Worm (Caenorhabditis elegans) whole organism, L1 larva: ENCODE results near the gene K12H6.2.

ENCODE experiments used
- ceh-88 ChIP-seq: fragments of 200-800 bp; sonication (Bioruptor generic); IDR thresholded peaks from 2 replicates; pipeline ENCODE4 v1.3.6; 2022; ENCODE audit warnings: missing genetic modification characterization, missing compliant biosample characterization
- egl-13 ChIP-seq: sonication (generic microtip); optimal IDR thresholded peaks from 2 replicates; lab custom pipeline; 2016; ENCODE audit warnings: missing genotype, missing genetic modification reagents, missing genetic modification characterization, missing compliant biosample characterization
- lir-3 ChIP-seq: sonication (generic microtip); optimal IDR thresholded peaks from 2 replicates; lab custom pipeline; 2016; ENCODE audit warnings: mild to moderate bottlenecking, missing genetic modification characterization, moderate library complexity, missing compliant biosample characterization; ENCODE audit not compliant: poor library complexity
- mep-1 ChIP-seq: fragments of 150-350 bp; optimal IDR thresholded peaks from 2 replicates; lab custom pipeline; 2014; ENCODE audit warnings: missing biosample characterization, missing genetic modification characterization
- nhr-237 ChIP-seq: fragments of 150-350 bp; optimal IDR thresholded peaks from 2 replicates; lab custom pipeline; 2014; ENCODE audit warnings: missing biosample characterization, missing genetic modification characterization
- nhr-28 ChIP-seq: fragments of 150-350 bp; optimal IDR thresholded peaks from 2 replicates; lab custom pipeline; 2014; ENCODE audit warnings: missing biosample characterization, missing genetic modification characterization
- nhr-77 ChIP-seq: fragments of 150-350 bp; optimal IDR thresholded peaks from 2 replicates; lab custom pipeline; 2014; ENCODE audit warnings: missing biosample characterization, missing genetic modification characterization
- unc-130 ChIP-seq: fragments of 150-350 bp; optimal IDR thresholded peaks from 2 replicates; lab custom pipeline; 2017; ENCODE audit warnings: missing biosample characterization, missing genetic modification characterization, inconsistent platforms
- unc-62 ChIP-seq: fragments of 150-350 bp; optimal IDR thresholded peaks from 2 replicates; lab custom pipeline; 2014; ENCODE audit warnings: missing biosample characterization, missing genetic modification reagents, missing genetic modification characterization
- vab-15 ChIP-seq: sonication (generic microtip); optimal IDR thresholded peaks from 2 replicates; lab custom pipeline; 2017; ENCODE audit warnings: missing genotype, mild to moderate bottlenecking, missing genetic modification characterization, missing compliant biosample characterization

DNA sequence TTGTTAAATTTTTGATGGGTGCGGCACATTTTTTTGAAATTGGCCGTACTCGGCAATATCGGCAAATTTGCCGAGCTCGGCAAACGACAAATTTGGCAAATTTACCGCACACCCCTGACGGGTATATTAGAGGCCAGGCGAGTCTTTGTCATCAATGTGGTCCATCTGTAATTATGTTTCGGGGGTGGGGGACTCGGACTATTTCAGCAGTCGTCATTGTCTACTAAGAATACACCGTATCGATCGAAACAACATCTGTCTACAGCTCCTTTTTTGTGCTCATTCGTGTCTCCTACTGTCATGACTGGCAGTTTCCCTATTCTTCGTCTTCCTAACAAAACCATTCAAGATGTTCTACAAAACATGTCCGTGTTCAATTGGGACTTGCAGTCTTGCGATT is 49.0 kb downstream of the K12H6.2 start, which contains the start of gene F08D12.15:
- TF ChIP-seq nhr-28 (tag; lab: Kevin White, UChicago), result no peak
- TF ChIP-seq mep-1 (tag; lab: Kevin White, UChicago), result no peak
- no peak for TF ChIP-seq egl-13 (tag; lab: Kevin White, UChicago)
- no peak for TF ChIP-seq nhr-237 (tag; lab: Kevin White, UChicago)
- TF ChIP-seq unc-62, result no peak
- TF ChIP-seq ceh-88 (GFP tag; lab: Robert Waterston, UW), result no peak
- no peak for TF ChIP-seq lir-3
- no peak for TF ChIP-seq nhr-77
- TF ChIP-seq unc-130 (tag; lab: Kevin White, UChicago), result no peak
- TF ChIP-seq vab-15 (tag; lab: Kevin White, UChicago), result no peak
